Fruit fly (Drosophila melanogaster) whole organism, embryonic: ENCODE data around the gene Frmd5.

Experiments
- B-H2 ChIP-seq: fragments of 200-800 bp; sonication (Bioruptor generic); optimal IDR thresholded peaks from 2 replicates; lab custom pipeline; 2018; ENCODE audit warnings: missing biosample characterization, mild to moderate bottlenecking, missing genetic modification characterization
- Bteb2 ChIP-seq: fragments of 200-800 bp; sonication (Bioruptor generic); optimal IDR thresholded peaks from 2 replicates; lab custom pipeline; 2016; ENCODE audit warnings: missing biosample characterization, missing genetic modification characterization
- CG10321 ChIP-seq: fragments of 200-800 bp; sonication (Bioruptor generic); IDR thresholded peaks from 2 replicates; pipeline ENCODE4 v1.3.6; 2022; ENCODE audit warnings: missing biosample characterization, missing genetic modification characterization
- CG10979 ChIP-seq: fragments of 200-800 bp; sonication (Bioruptor generic); optimal IDR thresholded peaks from 2 replicates; lab custom pipeline; 2018; ENCODE audit warnings: missing biosample characterization, mild to moderate bottlenecking, missing genetic modification characterization, moderate library complexity
- CG11247 ChIP-seq: fragments of 200-800 bp; sonication (Bioruptor generic); IDR thresholded peaks from 2 replicates; pipeline ENCODE4 v1.3.6; 2022; ENCODE audit warnings: missing biosample characterization, missing genetic modification characterization
- CG11696 ChIP-seq: fragments of 200-800 bp; sonication (Bioruptor generic); IDR thresholded peaks from 2 replicates; pipeline ENCODE4 v1.3.6; 2022; ENCODE audit warnings: missing biosample characterization, missing genetic modification characterization
- CG13287 ChIP-seq: fragments of 200-800 bp; sonication (Bioruptor generic); IDR thresholded peaks from 2 replicates; pipeline ENCODE4 v1.3.6; 2022; ENCODE audit warnings: missing biosample characterization, missing genetic modification characterization; ENCODE audit not compliant: partially characterized antibody
- CG13296 ChIP-seq: fragments of 200-800 bp; sonication (Bioruptor generic); optimal IDR thresholded peaks from 3 replicates; lab custom pipeline; 2018; ENCODE audit warnings: missing biosample characterization, mild to moderate bottlenecking, missing genetic modification characterization
- CG13424 ChIP-seq: fragments of 200-800 bp; sonication (Bioruptor generic); optimal IDR thresholded peaks from 2 replicates; lab custom pipeline; 2019; ENCODE audit warnings: missing biosample characterization, mild to moderate bottlenecking, missing genetic modification characterization, moderate library complexity
- CG1602 ChIP-seq: fragments of 200-800 bp; sonication (Bioruptor generic); optimal IDR thresholded peaks from 3 replicates; lab custom pipeline; 2016; ENCODE audit warnings: missing biosample characterization, missing genetic modification characterization
- CG17361 ChIP-seq: fragments of 200-800 bp; sonication (Bioruptor generic); IDR thresholded peaks from 3 replicates; pipeline ENCODE4 v1.3.6; 2022; ENCODE audit warnings: missing biosample characterization, missing genetic modification characterization
- CG2712 ChIP-seq: fragments of 200-800 bp; optimal IDR thresholded peaks from 3 replicates; lab custom pipeline; 2019; ENCODE audit warnings: missing biosample characterization, mild to moderate bottlenecking, missing genetic modification characterization, moderate library complexity
- CG30403 ChIP-seq: fragments of 200-800 bp; sonication (Bioruptor generic); optimal IDR thresholded peaks from 3 replicates; lab custom pipeline; 2016; ENCODE audit warnings: missing biosample characterization, missing genetic modification characterization
- CG34376 ChIP-seq: fragments of 200-800 bp; sonication (Bioruptor generic); optimal IDR thresholded peaks from 2 replicates; lab custom pipeline; 2018; ENCODE audit warnings: missing biosample characterization, mild to moderate bottlenecking, missing genetic modification characterization
- CG34422 ChIP-seq: fragments of 200-800 bp; sonication (Bioruptor generic); IDR thresholded peaks from 3 replicates; pipeline ENCODE4 v1.3.6; 2022; ENCODE audit warnings: missing biosample characterization, missing genetic modification characterization
- CG3847 ChIP-seq: fragments of 200-800 bp; sonication (Bioruptor generic); IDR thresholded peaks from 2 replicates; pipeline ENCODE4 v1.3.6; 2022; ENCODE audit warnings: missing biosample characterization, missing genetic modification characterization
- CG4424 ChIP-seq: fragments of 200-800 bp; sonication (Bioruptor generic); optimal IDR thresholded peaks from 3 replicates; lab custom pipeline; 2016; ENCODE audit warnings: missing biosample characterization, missing genetic modification characterization
- CG7556 ChIP-seq: fragments of 200-800 bp; sonication (Bioruptor generic); optimal IDR thresholded peaks from 2 replicates; lab custom pipeline; 2017; ENCODE audit warnings: missing biosample characterization, mild to moderate bottlenecking, missing genetic modification characterization
- CG7745 ChIP-seq: fragments of 200-800 bp; sonication (Bioruptor generic); optimal IDR thresholded peaks from 2 replicates; lab custom pipeline; 2018; ENCODE audit warnings: missing biosample characterization, mild to moderate bottlenecking, missing genetic modification characterization, moderate library complexity
- CG8089 ChIP-seq: fragments of 200-800 bp; sonication (Bioruptor generic); optimal IDR thresholded peaks from 3 replicates; lab custom pipeline; 2016; ENCODE audit warnings: missing biosample characterization, missing genetic modification characterization
- CG8388 ChIP-seq: fragments of 200-800 bp; sonication (Bioruptor generic); optimal IDR thresholded peaks from 2 replicates; lab custom pipeline; 2019; ENCODE audit warnings: missing biosample characterization, mild to moderate bottlenecking, missing genetic modification characterization, moderate library complexity
- CG8924 ChIP-seq: fragments of 200-800 bp; optimal IDR thresholded peaks from 3 replicates; lab custom pipeline; 2019; ENCODE audit warnings: missing biosample characterization, mild to moderate bottlenecking, missing genetic modification characterization, moderate library complexity
- CG9609 ChIP-seq: fragments of 200-800 bp; sonication (Bioruptor generic); optimal IDR thresholded peaks from 3 replicates; lab custom pipeline; 2016; ENCODE audit warnings: missing biosample characterization, missing genetic modification characterization
- CHES-1-like ChIP-seq: fragments of 200-800 bp; sonication (Bioruptor generic); optimal IDR thresholded peaks from 2 replicates; lab custom pipeline; 2016; ENCODE audit warnings: missing biosample characterization, missing genetic modification characterization
- Dad ChIP-seq: fragments of 200-800 bp; sonication (Bioruptor generic); optimal IDR thresholded peaks from 3 replicates; lab custom pipeline; 2016; ENCODE audit warnings: missing biosample characterization, missing genetic modification characterization
- Deaf1 ChIP-seq: fragments of 200-800 bp; optimal IDR thresholded peaks from 3 replicates; lab custom pipeline; 2019; ENCODE audit warnings: missing biosample characterization, mild to moderate bottlenecking, missing genetic modification characterization, moderate library complexity
- Dfd ChIP-seq, 2 experiments: fragments of >200 bp; optimal IDR thresholded peaks; 2 replicates each; lab custom pipeline; 2017; ENCODE audit warnings: missing biosample characterization in 2 of 2, missing genetic modification characterization in 2 of 2
- E2f1 ChIP-seq: fragments of 200-800 bp; sonication (Bioruptor generic); IDR thresholded peaks from 2 replicates; pipeline ENCODE4 v1.3.6; 2022; ENCODE audit warnings: missing biosample characterization, missing genetic modification characterization
- Gsc ChIP-seq: fragments of 200-800 bp; sonication (Bioruptor generic); IDR thresholded peaks from 2 replicates; pipeline ENCODE4 v1.3.6; 2022; ENCODE audit warnings: missing biosample characterization, missing genetic modification characterization
- HHEX ChIP-seq: fragments of 200-800 bp; sonication (Bioruptor generic); optimal IDR thresholded peaks from 3 replicates; lab custom pipeline; 2017; ENCODE audit warnings: missing biosample characterization, mild to moderate bottlenecking, missing genetic modification characterization, missing genetic modification reagents
- HLHmδ ChIP-seq: fragments of 200-800 bp; sonication (Bioruptor generic); optimal IDR thresholded peaks from 2 replicates; lab custom pipeline; 2018; ENCODE audit warnings: missing biosample characterization, mild to moderate bottlenecking, missing genetic modification characterization, moderate library complexity
- HmgD ChIP-seq: fragments of 200-800 bp; sonication (Bioruptor generic); optimal IDR thresholded peaks from 3 replicates; lab custom pipeline; 2016; ENCODE audit warnings: missing biosample characterization, missing genetic modification characterization
- Hr3 ChIP-seq: fragments of 200-800 bp; sonication (Bioruptor generic); optimal IDR thresholded peaks from 3 replicates; lab custom pipeline; 2016; ENCODE audit warnings: missing biosample characterization, missing genetic modification characterization
- Kr ChIP-seq: fragments of 200-800 bp; sonication (Bioruptor generic); optimal IDR thresholded peaks from 2 replicates; lab custom pipeline; 2017; ENCODE audit warnings: missing biosample characterization, mild to moderate bottlenecking, missing genetic modification characterization
- Med ChIP-seq: fragments of 200-800 bp; sonication (Bioruptor generic); peaks from one replicate; lab custom pipeline; 2016; ENCODE audit warnings: missing biosample characterization, missing genetic modification characterization, mild to moderate bottlenecking, inconsistent platforms, moderate library complexity
- Opbp ChIP-seq: fragments of 200-800 bp; sonication (Bioruptor generic); IDR thresholded peaks from 3 replicates; pipeline ENCODE4 v1.3.6; 2022; ENCODE audit warnings: missing biosample characterization, missing genetic modification characterization; ENCODE audit not compliant: partially characterized antibody
- Rfx ChIP-seq: fragments of 200-800 bp; sonication (Bioruptor generic); IDR thresholded peaks from 2 replicates; pipeline ENCODE4 v1.3.6; 2022; ENCODE audit warnings: missing biosample characterization, missing genetic modification characterization
- Six4 ChIP-seq: fragments of 200-800 bp; sonication (Bioruptor generic); optimal IDR thresholded peaks from 2 replicates; lab custom pipeline; 2016; ENCODE audit warnings: missing biosample characterization, missing genetic modification characterization
- chn ChIP-seq: fragments of 200-800 bp; sonication (Bioruptor generic); optimal IDR thresholded peaks from 2 replicates; lab custom pipeline; 2016; ENCODE audit warnings: missing biosample characterization, missing genetic modification characterization
- disco-r ChIP-seq: fragments of 200-800 bp; sonication (Bioruptor generic); optimal IDR thresholded peaks from 2 replicates; lab custom pipeline; 2016; ENCODE audit warnings: missing biosample characterization, missing genetic modification characterization
- en ChIP-seq: fragments of 200-800 bp; sonication (Bioruptor generic); optimal IDR thresholded peaks from 2 replicates; lab custom pipeline; 2016; ENCODE audit warnings: missing biosample characterization, missing genetic modification characterization
- grau ChIP-seq: fragments of 200-800 bp; optimal IDR thresholded peaks from 3 replicates; lab custom pipeline; 2019; ENCODE audit warnings: missing biosample characterization, mild to moderate bottlenecking, missing genetic modification characterization, moderate library complexity
- hkb ChIP-seq, 2 experiments: fragments of 200-800 bp in 1 of 2; fragments of >200 bp in 1 of 2; sonication (Bioruptor generic) in 1 of 2; IDR thresholded peaks in 1 of 2; optimal IDR thresholded peaks in 1 of 2; 2 replicates each; pipeline versions ENCODE4 v1.3.6 to Lab custom; 2017 to 2022; ENCODE audit warnings: missing biosample characterization in 1 of 2, missing genetic modification characterization in 1 of 2
- odd ChIP-seq: fragments of 200-800 bp; sonication (Bioruptor generic); optimal IDR thresholded peaks from 2 replicates; lab custom pipeline; 2017; ENCODE audit warnings: missing biosample characterization, mild to moderate bottlenecking, missing genetic modification characterization
- pum ChIP-seq: fragments of 200-800 bp; sonication (Bioruptor generic); optimal IDR thresholded peaks from 2 replicates; lab custom pipeline; 2016; ENCODE audit warnings: missing biosample characterization, missing genetic modification characterization
- salm ChIP-seq: fragments of 200-800 bp; sonication (Bioruptor generic); optimal IDR thresholded peaks from 2 replicates; lab custom pipeline; 2018; ENCODE audit warnings: missing biosample characterization, mild to moderate bottlenecking, missing genetic modification characterization
- sqz ChIP-seq: fragments of 200-800 bp; sonication (Bioruptor generic); optimal IDR thresholded peaks from 3 replicates; lab custom pipeline; 2018; ENCODE audit warnings: missing biosample characterization, mild to moderate bottlenecking, missing genetic modification characterization
- sr ChIP-seq: fragments of 200-800 bp; sonication (Bioruptor generic); IDR thresholded peaks from 3 replicates; pipeline ENCODE4 v1.3.6; 2022; ENCODE audit warnings: missing biosample characterization, missing genetic modification characterization
- ssp ChIP-seq: fragments of 200-800 bp; sonication (Bioruptor generic); IDR thresholded peaks from 2 replicates; pipeline ENCODE4 v1.3.6; 2022; ENCODE audit warnings: missing biosample characterization, missing genetic modification characterization
- stc ChIP-seq: fragments of 200-800 bp; sonication (Bioruptor generic); IDR thresholded peaks from 2 replicates; pipeline ENCODE4 v1.3.6; 2022; ENCODE audit warnings: missing biosample characterization, missing genetic modification characterization
- zen2 ChIP-seq: fragments of 200-800 bp; sonication (Bioruptor generic); IDR thresholded peaks from 3 replicates; pipeline ENCODE4 v1.3.6; 2022; ENCODE audit warnings: missing biosample characterization, missing genetic modification characterization; ENCODE audit not compliant: partially characterized antibody

Gene Frmd5

DNA sequence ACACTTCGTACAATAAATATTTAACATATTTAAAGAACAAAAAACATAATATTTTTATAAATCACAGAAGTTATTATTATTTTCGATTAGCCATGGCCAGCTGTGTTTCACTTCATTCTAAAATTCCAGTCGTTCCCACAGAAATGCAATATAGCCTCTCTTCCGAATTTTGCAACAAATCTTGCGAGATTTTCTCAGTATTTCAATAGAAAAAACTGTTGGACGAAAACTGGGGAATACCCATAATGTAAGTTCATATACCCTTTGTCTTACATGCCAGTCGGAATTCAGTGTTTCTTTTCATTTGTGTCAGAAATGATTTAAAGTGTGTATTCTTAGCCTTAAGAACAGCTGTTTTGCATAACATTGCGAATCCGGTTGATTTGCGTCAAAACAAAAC lies 12.3 kb downstream of the Frmd5 start, which contains the start of the genes CtsL4 and ClpP (continued):
- TF ChIP-seq CG4424 (GFP tag; lab: Kevin White, UChicago) (peak; percentile 35), sqz (no peak), CG9609 (GFP tag; lab: Kevin White, UChicago) (peak; percentile 30), odd (GFP tag; lab: Kevin White, UChicago) (no peak), Med (GFP tag; lab: Kevin White, UChicago) (peak; percentile 77), Bteb2 (GFP tag; lab: Kevin White, UChicago) (peak; percentile 24), Hr3 (GFP tag; lab: Kevin White, UChicago) (peak; percentile 51), Opbp (GFP tag; lab: Robert Waterston, UW) (no peak), CG3847 (GFP tag; lab: Robert Waterston, UW) (peak; percentile 36; the same call in 1 of the 2 replicates), chn (GFP tag; lab: Kevin White, UChicago) (peak; percentile 13), hkb (optimal IDR thresholded peaks at IDR 0.05; lab: Kevin White, UChicago) (no peak), hkb (GFP tag; IDR thresholded peaks at IDR 0.05; lab: Robert Waterston, UW) (0 out of 2 replicates have a peak, but pooled peaks have one; percentile 34), stc (GFP tag; lab: Robert Waterston, UW) (0 out of 2 replicates have a peak, but pooled peaks have one; percentile 23), Kr (GFP tag; lab: Kevin White, UChicago) (no peak), zen2 (no peak), CG1602 (GFP tag; lab: Kevin White, UChicago) (peak; percentile 46), CG8924 (tag; lab: Kevin White, UChicago) (peak; percentile 59), HmgD (peak; percentile 57), CG34376 (peak; percentile 3), CG8089 (GFP tag; lab: Kevin White, UChicago) (peak; percentile 17), Rfx (no peak; the same call in 1 of the 2 replicates), disco-r (no peak), ssp (GFP tag; lab: Robert Waterston, UW) (peak; percentile 97), CG17361 (GFP tag; lab: Robert Waterston, UW) (peak; percentile 76; the same call in 2 of the 3 replicates), CG13296 (GFP tag; lab: Kevin White, UChicago) (peak; percentile 40), grau (peak; percentile 60), CG7745 (no peak), Deaf1 (tag; lab: Kevin White, UChicago) (no peak), CG8388 (peak; percentile 68), CG34422 (GFP tag; lab: Robert Waterston, UW) (peak; percentile 65; the same call in 1 of the 3 replicates), CG11696 (GFP tag; lab: Robert Waterston, UW) (no peak), Gsc (GFP tag; lab: Robert Waterston, UW) (no peak), en (GFP tag; lab: Kevin White, UChicago) (no peak), CG11247 (no peak), E2f1 (GFP tag; lab: Robert Waterston, UW) (no peak), HHEX (GFP tag; lab: Kevin White, UChicago) (peak; percentile 27), CG2712 (tag; lab: Kevin White, UChicago) (peak; percentile 55), Dfd (GFP tag; optimal IDR thresholded peaks at IDR 0.05; lab: Kevin White, UChicago) (no peak), CG10321 (no peak), B-H2 (GFP tag; lab: Kevin White, UChicago) (peak; percentile 55), CG30403 (GFP tag; lab: Kevin White, UChicago) (peak; percentile 46), salm (tag; lab: Kevin White, UChicago) (no peak), CG7556 (no peak), sr (no peak), HLHmδ (GFP tag; lab: Kevin White, UChicago) (no peak), Dad (no peak), pum (GFP tag; lab: Kevin White, UChicago) (peak; percentile 35), Six4 (GFP tag; lab: Kevin White, UChicago) (peak; percentile 37), CG13424 (tag; lab: Kevin White, UChicago) (peak; percentile 50), CG13287 (GFP tag; lab: Robert Waterston, UW) (peak; percentile 33; the same call in 1 of the 2 replicates), CG10979 (tag; lab: Kevin White, UChicago) (peak; percentile 28), CHES-1-like (GFP tag; lab: Kevin White, UChicago) (peak; percentile 46)
